Worm (Caenorhabditis elegans) whole organism, late embryonic: ENCODE data around the gene nrx-1.
A peak's percentile ranks its signal among the peaks of the same experiment; 100 is the strongest.

Source experiments
- ceh-45 ChIP-seq: fragments of 200-800 bp; sonication (Bioruptor generic); IDR thresholded peaks from 2 replicates; pipeline ENCODE4 v1.3.6; 2022; ENCODE audit warnings: missing genetic modification reagents, missing genetic modification characterization, missing compliant biosample characterization
- dve-1 ChIP-seq: sonication (generic microtip); optimal IDR thresholded peaks from 2 replicates; lab custom pipeline; 2017; ENCODE audit warnings: antibody characterized with exemption, mild to moderate bottlenecking, missing genetic modification characterization, missing compliant biosample characterization
- gmeb-2 ChIP-seq: sonication (generic microtip); optimal IDR thresholded peaks from 2 replicates; lab custom pipeline; 2016; ENCODE audit warnings: missing genetic modification characterization, inconsistent platforms, missing compliant biosample characterization
- pqm-1 ChIP-seq: sonication (generic microtip); optimal IDR thresholded peaks from 2 replicates; lab custom pipeline; 2016; ENCODE audit warnings: missing genetic modification characterization, missing compliant biosample characterization

- peak; percentile 71 for TF ChIP-seq gmeb-2 (tag; lab: Kevin White, UChicago)
- peak; percentile 76 for TF ChIP-seq ceh-45 (GFP tag; lab: Robert Waterston, UW)
- peak; percentile 35 for TF ChIP-seq dve-1 (tag; lab: Kevin White, UChicago)
- peak; percentile 46 for TF ChIP-seq pqm-1 (tag; lab: Kevin White, UChicago)
Observed at ce11 chrV:10807862-10808327, 16.9 kb upstream of the nrx-1 start, which contains the start of gene plrg-1.
